Worm (Caenorhabditis elegans) whole organism, young adult: ENCODE results near the gene T01B7.5.

ENCODE experiments used
- B0261.1 ChIP-seq: sonication (generic microtip); optimal IDR thresholded peaks from 2 replicates; lab custom pipeline; 2016; ENCODE audit warnings: mild to moderate bottlenecking, missing genetic modification characterization, moderate library complexity, missing compliant biosample characterization
- B0336.3 ChIP-seq: fragments of 200-800 bp; sonication (Bioruptor generic); IDR thresholded peaks from 2 replicates; pipeline ENCODE4 v1.3.6; 2022; ENCODE audit warnings: missing genetic modification characterization, missing compliant biosample characterization
- C17E4.6 ChIP-seq: fragments of 200-800 bp; sonication (Bioruptor generic); IDR thresholded peaks from 2 replicates; pipeline ENCODE4 v1.3.6; 2022; ENCODE audit warnings: missing genetic modification reagents, missing genetic modification characterization, missing compliant biosample characterization
- D2030.7 ChIP-seq: fragments of 200-800 bp; sonication (Bioruptor generic); IDR thresholded peaks from 2 replicates; pipeline ENCODE4 v1.3.6; 2022; ENCODE audit warnings: missing genetic modification reagents, missing genetic modification characterization, missing compliant biosample characterization
- F10E7.11 ChIP-seq: sonication (generic microtip); optimal IDR thresholded peaks from 2 replicates; lab custom pipeline; 2017; ENCODE audit warnings: mild to moderate bottlenecking, missing genetic modification characterization, moderate library complexity, missing compliant biosample characterization
- Y53G8AR.9 ChIP-seq: fragments of 200-800 bp; sonication (Bioruptor generic); conservative IDR thresholded peaks from 2 replicates; pipeline ENCODE4 v1.3.6; 2022; ENCODE audit warnings: missing genetic modification reagents, missing genetic modification characterization, missing compliant biosample characterization
- Y56A3A.18 ChIP-seq: fragments of 200-800 bp; sonication (Bioruptor generic); IDR thresholded peaks from 2 replicates; pipeline ENCODE4 v1.3.6; 2022; ENCODE audit warnings: missing genetic modification reagents, missing genetic modification characterization, missing compliant biosample characterization
- Y67H2A.10 ChIP-seq: fragments of 200-800 bp; sonication (Bioruptor generic); conservative IDR thresholded peaks from 2 replicates; pipeline ENCODE4 v1.3.6; 2022; ENCODE audit warnings: missing genetic modification reagents, missing genetic modification characterization, missing compliant biosample characterization
- aptf-2 ChIP-seq: fragments of 200-800 bp; sonication (Bioruptor generic); conservative IDR thresholded peaks from 2 replicates; pipeline ENCODE4 v1.3.6; 2022; ENCODE audit warnings: missing genetic modification reagents, missing genetic modification characterization, missing compliant biosample characterization
- athp-1 ChIP-seq: sonication (generic microtip); optimal IDR thresholded peaks from 2 replicates; lab custom pipeline; 2017; ENCODE audit warnings: mild to moderate bottlenecking, missing genetic modification characterization, missing compliant biosample characterization
- ceh-100 ChIP-seq: fragments of 200-800 bp; sonication (Bioruptor generic); IDR thresholded peaks from 2 replicates; pipeline ENCODE4 v1.3.6; 2022; ENCODE audit warnings: missing genetic modification reagents, missing genetic modification characterization, missing compliant biosample characterization
- ceh-91 ChIP-seq: fragments of 200-800 bp; sonication (Bioruptor generic); IDR thresholded peaks from 2 replicates; pipeline ENCODE4 v1.3.6; 2022; ENCODE audit warnings: missing genetic modification reagents, missing genetic modification characterization, missing compliant biosample characterization
- dox-1 ChIP-seq: fragments of 200-800 bp; sonication (Bioruptor generic); IDR thresholded peaks from 2 replicates; pipeline ENCODE4 v1.3.6; 2022; ENCODE audit warnings: missing genetic modification reagents, missing genetic modification characterization, missing compliant biosample characterization
- dpff-1 ChIP-seq: sonication (generic microtip); optimal IDR thresholded peaks from 2 replicates; lab custom pipeline; 2017; ENCODE audit warnings: mild to moderate bottlenecking, missing genetic modification characterization, missing compliant biosample characterization
- efl-1 ChIP-seq: fragments of 150-350 bp; optimal IDR thresholded peaks from 2 replicates; lab custom pipeline; 2014; ENCODE audit warnings: missing biosample characterization, missing genetic modification reagents, missing genetic modification characterization
- him-1 ChIP-seq: sonication (generic microtip); optimal IDR thresholded peaks from 2 replicates; lab custom pipeline; 2016; ENCODE audit warnings: missing genotype, missing genetic modification reagents, missing genetic modification characterization, missing compliant biosample characterization
- hmg-1.2 ChIP-seq: fragments of 200-800 bp; sonication (Bioruptor generic); IDR thresholded peaks from 2 replicates; pipeline ENCODE4 v1.3.6; 2022; ENCODE audit warnings: missing genetic modification reagents, missing genetic modification characterization, missing compliant biosample characterization
- hsf-1 ChIP-seq: fragments of 200-800 bp; sonication (Bioruptor generic); IDR thresholded peaks from 2 replicates; pipeline ENCODE4 v1.3.6; 2022; ENCODE audit warnings: missing genetic modification reagents, missing genetic modification characterization, missing compliant biosample characterization
- lsl-1 ChIP-seq: fragments of 200-800 bp; sonication (Bioruptor generic); optimal IDR thresholded peaks from 2 replicates; lab custom pipeline; 2018; ENCODE audit warnings: mild to moderate bottlenecking, missing genetic modification characterization, moderate library complexity, missing compliant biosample characterization
- lsy-27 ChIP-seq: sonication (generic microtip); optimal IDR thresholded peaks from 2 replicates; lab custom pipeline; 2017; ENCODE audit warnings: missing genetic modification characterization, mild to moderate bottlenecking, missing compliant biosample characterization, antibody characterized with exemption, missing genotype, borderline replicate concordance; ENCODE audit not compliant: insufficient read depth
- madf-6 ChIP-seq: fragments of 200-800 bp; sonication (Bioruptor generic); IDR thresholded peaks from 2 replicates; pipeline ENCODE4 v1.3.6; 2022; ENCODE audit warnings: missing genetic modification reagents, missing genetic modification characterization, missing compliant biosample characterization
- madf-8 ChIP-seq: fragments of 200-800 bp; sonication (Bioruptor generic); conservative IDR thresholded peaks from 2 replicates; pipeline ENCODE4 v1.3.6; 2022; ENCODE audit warnings: missing genetic modification reagents, missing genetic modification characterization, missing compliant biosample characterization
- mel-28 ChIP-seq: sonication (generic microtip); optimal IDR thresholded peaks from 2 replicates; lab custom pipeline; 2016; ENCODE audit warnings: borderline replicate concordance, mild to moderate bottlenecking, missing genetic modification characterization, missing compliant biosample characterization
- mxl-1 ChIP-seq: sonication (generic microtip); optimal IDR thresholded peaks from 2 replicates; lab custom pipeline; 2016; ENCODE audit warnings: missing genetic modification characterization, missing compliant biosample characterization
- nhr-90 ChIP-seq: sonication (generic microtip); optimal IDR thresholded peaks from 2 replicates; lab custom pipeline; 2016; ENCODE audit warnings: missing genotype, mild to moderate bottlenecking, missing genetic modification characterization, missing compliant biosample characterization
- rec-8 ChIP-seq, 2 experiments: sonication (generic microtip); optimal IDR thresholded peaks; 2 replicates each; lab custom pipeline; 2016; ENCODE audit warnings: mild to moderate bottlenecking in 2 of 2, missing genetic modification characterization in 2 of 2, missing genetic modification reagents in 2 of 2, missing genotype in 2 of 2, missing biosample characterization in 1 of 2, missing compliant biosample characterization in 1 of 2, moderate library complexity in 1 of 2
- snpc-3.4 ChIP-seq: sonication (generic microtip); optimal IDR thresholded peaks from 2 replicates; lab custom pipeline; 2017; ENCODE audit warnings: missing genetic modification characterization, mild to moderate bottlenecking, missing compliant biosample characterization, antibody characterized with exemption, moderate library complexity, missing genotype, missing genetic modification reagents
- sptf-2 ChIP-seq: fragments of 200-800 bp; sonication (Bioruptor generic); optimal IDR thresholded peaks from 2 replicates; lab custom pipeline; 2018; ENCODE audit warnings: mild to moderate bottlenecking, missing genetic modification characterization, missing compliant biosample characterization
- tlf-1 ChIP-seq: fragments of 200-800 bp; sonication (Bioruptor generic); optimal IDR thresholded peaks from 2 replicates; lab custom pipeline; 2018; ENCODE audit warnings: mild to moderate bottlenecking, missing genetic modification characterization, missing compliant biosample characterization
- unc-62 ChIP-seq: fragments of 150-350 bp; optimal IDR thresholded peaks from 2 replicates; lab custom pipeline; 2014; ENCODE audit warnings: missing biosample characterization, missing genetic modification reagents, missing genetic modification characterization
- xnd-1 ChIP-seq: sonication (generic microtip); optimal IDR thresholded peaks from 2 replicates; lab custom pipeline; 2016; ENCODE audit warnings: missing genotype, missing genetic modification reagents, missing genetic modification characterization, missing compliant biosample characterization
- ztf-18 ChIP-seq: sonication (generic microtip); optimal IDR thresholded peaks from 2 replicates; lab custom pipeline; 2016; ENCODE audit warnings: missing genotype, mild to moderate bottlenecking, missing genetic modification characterization, missing compliant biosample characterization
- ztf-3 ChIP-seq: fragments of 200-800 bp; sonication (Bioruptor generic); optimal IDR thresholded peaks from 2 replicates; lab custom pipeline; 2018; ENCODE audit warnings: mild to moderate bottlenecking, missing genetic modification characterization, missing compliant biosample characterization

Gene T01B7.5

ce11 chrII:8691344-8691960 lies 25.2 kb upstream of the T01B7.5 start, which contains the start of gene C34C6.3:
TSS of gene C34C6.3 (plus strand) at chrII:8691910.
- TF ChIP-seq Y53G8AR.9 (GFP tag; lab: Robert Waterston, UW) (no peak), mxl-1 (no peak), C17E4.6 (GFP tag; lab: Robert Waterston, UW) (no peak), B0261.1 (tag; lab: Kevin White, UChicago) (no peak), aptf-2 (GFP tag; lab: Robert Waterston, UW) (no peak), athp-1 (tag; lab: Kevin White, UChicago) (no peak), efl-1 (GFP tag; lab: Kevin White, UChicago) (no peak), nhr-90 (tag; lab: Kevin White, UChicago) (no peak), Y56A3A.18 (GFP tag; lab: Robert Waterston, UW) (no peak), D2030.7 (GFP tag; lab: Robert Waterston, UW) (no peak), tlf-1 (no peak), hsf-1 (GFP tag; lab: Robert Waterston, UW) (no peak), hmg-1.2 (no peak)
- TF ChIP-seq, all 124 proteins: peak for 0

- TF ChIP-seq him-1 (tag; lab: Kevin White, UChicago) (no peak), B0336.3 (no peak), dox-1 (GFP tag; lab: Robert Waterston, UW) (no peak)
These were observed 20.8 kb upstream of the T01B7.5 start, which contains the start of gene C34C6.10 for ce11 chrII:8695783-8696182. TSS of gene C34C6.10 (minus strand) at chrII:8695883.

ce11 chrII:8698828-8699227 lies 17.8 kb upstream of the T01B7.5 start, which contains the start of gene chdh-1:
TSS of gene chdh-1 (minus strand) at chrII:8698928.
- no peak for TF ChIP-seq lsy-27 (tag; lab: Kevin White, UChicago)
- peak; percentile 15 for TF ChIP-seq F10E7.11 (tag; lab: Kevin White, UChicago)
- TF ChIP-seq, all 124 proteins: peak for 1

- TF ChIP-seq rec-8 (tag; optimal IDR thresholded peaks at IDR 0.05; lab: Kevin White, UChicago): no peak
- peak; percentile 77 for TF ChIP-seq madf-8
- no peak for TF ChIP-seq ztf-3
- TF ChIP-seq Y67H2A.10 (GFP tag; lab: Robert Waterston, UW): no peak
- TF ChIP-seq madf-6: peak; percentile 72
- TF ChIP-seq dpff-1 (tag; lab: Kevin White, UChicago): no peak
- no peak for TF ChIP-seq nhr-90 (tag; lab: Kevin White, UChicago)
- TF ChIP-seq lsl-1: peak; percentile 51
- TF ChIP-seq xnd-1: peak; percentile 57
- no peak for TF ChIP-seq ceh-91 (GFP tag; lab: Robert Waterston, UW)
- no peak for TF ChIP-seq ztf-18 (tag; lab: Kevin White, UChicago)
These were observed 15.6 kb upstream of the T01B7.5 start for ce11 chrII:8701059-8701458.

- TF ChIP-seq ceh-100 (GFP tag; lab: Robert Waterston, UW): no peak
- no peak for TF ChIP-seq sptf-2 (GFP tag; lab: Kevin White, UChicago)
- TF ChIP-seq snpc-3.4: no peak
- TF ChIP-seq hsf-1 (GFP tag; lab: Robert Waterston, UW): no peak
- no peak for TF ChIP-seq mxl-1
- no peak for TF ChIP-seq unc-62 (GFP tag; lab: Kevin White, UChicago)
- TF ChIP-seq mel-28 (tag; lab: Kevin White, UChicago): no peak
These were observed 14.8 kb upstream of the T01B7.5 start, which contains the start of gene sphk-1 for ce11 chrII:8701619-8702350. TSS of gene sphk-1 (minus strand) at chrII:8701669.
